Fruit fly (Drosophila melanogaster) whole organism, embryonic: ENCODE measurements around the gene CG5180.

Experiments
- Adf1 ChIP-seq: fragments of 200-800 bp; sonication (Bioruptor generic); IDR thresholded peaks from 2 replicates; pipeline ENCODE4 v1.3.6; 2022; ENCODE audit warnings: missing biosample characterization, missing genetic modification characterization
- Asciz ChIP-seq: fragments of 200-800 bp; sonication (Bioruptor generic); optimal IDR thresholded peaks from 2 replicates; lab custom pipeline; 2017; ENCODE audit warnings: missing biosample characterization, mild to moderate bottlenecking, missing genetic modification characterization, missing genetic modification reagents
- BEAF-32 ChIP-seq: fragments of 200-800 bp; sonication (Bioruptor generic); optimal IDR thresholded peaks from 3 replicates; lab custom pipeline; 2017; ENCODE audit warnings: missing biosample characterization, missing genetic modification characterization, mild to moderate bottlenecking, moderate library complexity, missing genetic modification reagents
- CG10462 ChIP-seq: fragments of 200-800 bp; sonication (Bioruptor generic); optimal IDR thresholded peaks from 2 replicates; lab custom pipeline; 2016; ENCODE audit warnings: missing biosample characterization, missing genetic modification characterization
- CG10565 ChIP-seq: fragments of 200-800 bp; sonication (Bioruptor generic); optimal IDR thresholded peaks from 3 replicates; lab custom pipeline; 2016; ENCODE audit warnings: missing biosample characterization, mild to moderate bottlenecking, missing genetic modification characterization
- CG10654 ChIP-seq: fragments of 200-800 bp; sonication (Bioruptor generic); optimal IDR thresholded peaks from 2 replicates; lab custom pipeline; 2016; ENCODE audit warnings: missing biosample characterization, missing genetic modification characterization
- CG12659 ChIP-seq: fragments of 200-800 bp; sonication (Bioruptor generic); optimal IDR thresholded peaks from 3 replicates; lab custom pipeline; 2017; ENCODE audit warnings: mild to moderate bottlenecking, missing biosample characterization, missing genetic modification reagents, missing genetic modification characterization
- CG15479 ChIP-seq: fragments of 200-800 bp; sonication (Bioruptor generic); optimal IDR thresholded peaks from 3 replicates; lab custom pipeline; 2019; ENCODE audit warnings: missing biosample characterization, mild to moderate bottlenecking, missing genetic modification characterization, moderate library complexity
- CG16813 ChIP-seq: fragments of 200-800 bp; sonication (Bioruptor generic); IDR thresholded peaks from 3 replicates; pipeline ENCODE4 v1.3.6; 2022; ENCODE audit warnings: missing biosample characterization, missing genetic modification characterization; ENCODE audit not compliant: partially characterized antibody
- CG17802 ChIP-seq: fragments of 200-800 bp; sonication (Bioruptor generic); optimal IDR thresholded peaks from 2 replicates; lab custom pipeline; 2018; ENCODE audit warnings: missing biosample characterization, mild to moderate bottlenecking, missing genetic modification characterization, moderate library complexity
- CG17829 ChIP-seq: fragments of 200-800 bp; optimal IDR thresholded peaks from 2 replicates; lab custom pipeline; 2019; ENCODE audit warnings: missing biosample characterization, mild to moderate bottlenecking, missing genetic modification characterization, moderate library complexity
- CG30020 ChIP-seq: fragments of 200-800 bp; optimal IDR thresholded peaks from 2 replicates; lab custom pipeline; 2019; ENCODE audit warnings: missing biosample characterization, mild to moderate bottlenecking, missing genetic modification characterization, moderate library complexity
- CG3163 ChIP-seq: fragments of 200-800 bp; sonication (Bioruptor generic); optimal IDR thresholded peaks from 3 replicates; lab custom pipeline; 2016; ENCODE audit warnings: missing biosample characterization, missing genetic modification characterization
- CG32532 ChIP-seq: fragments of 200-800 bp; sonication (Bioruptor generic); IDR thresholded peaks from 2 replicates; pipeline ENCODE4 v1.3.6; 2022; ENCODE audit warnings: missing biosample characterization, missing genetic modification characterization
- CG34376 ChIP-seq: fragments of 200-800 bp; sonication (Bioruptor generic); optimal IDR thresholded peaks from 2 replicates; lab custom pipeline; 2018; ENCODE audit warnings: missing biosample characterization, mild to moderate bottlenecking, missing genetic modification characterization
- CG4404 ChIP-seq: fragments of 200-800 bp; sonication (Bioruptor generic); IDR thresholded peaks from 2 replicates; pipeline ENCODE4 v1.3.6; 2022; ENCODE audit warnings: missing biosample characterization, missing genetic modification characterization
- CG4820 ChIP-seq: fragments of 200-800 bp; sonication (Bioruptor generic); optimal IDR thresholded peaks from 3 replicates; lab custom pipeline; 2016; ENCODE audit warnings: missing biosample characterization, missing genetic modification characterization
- CG6813 ChIP-seq: fragments of 200-800 bp; sonication (Bioruptor generic); optimal IDR thresholded peaks from 2 replicates; lab custom pipeline; 2017; ENCODE audit warnings: missing biosample characterization, missing genetic modification characterization, mild to moderate bottlenecking, moderate library complexity, missing genetic modification reagents
- CG7839 ChIP-seq: fragments of 200-800 bp; sonication (Bioruptor generic); optimal IDR thresholded peaks from 3 replicates; lab custom pipeline; 2018; ENCODE audit warnings: missing biosample characterization, mild to moderate bottlenecking, missing genetic modification characterization, moderate library complexity
- CG9817 ChIP-seq: fragments of 200-800 bp; sonication (Bioruptor generic); optimal IDR thresholded peaks from 2 replicates; lab custom pipeline; 2018; ENCODE audit warnings: missing biosample characterization, mild to moderate bottlenecking, missing genetic modification characterization, moderate library complexity
- CG9932 ChIP-seq: fragments of 200-800 bp; sonication (Bioruptor generic); IDR thresholded peaks from 2 replicates; pipeline ENCODE4 v1.3.6; 2022; ENCODE audit warnings: missing biosample characterization, missing genetic modification characterization
- CTCF ChIP-seq: fragments of 200-800 bp; sonication (Bioruptor generic); optimal IDR thresholded peaks from 2 replicates; lab custom pipeline; 2017; ENCODE audit warnings: missing biosample characterization, mild to moderate bottlenecking, missing genetic modification characterization, moderate library complexity
- Camta ChIP-seq: fragments of 200-800 bp; sonication (Bioruptor generic); optimal IDR thresholded peaks from 2 replicates; lab custom pipeline; 2016; ENCODE audit warnings: missing biosample characterization, missing genetic modification characterization
- Chrac-16 ChIP-seq: fragments of 200-800 bp; sonication (Bioruptor generic); optimal IDR thresholded peaks from 3 replicates; lab custom pipeline; 2016; ENCODE audit warnings: missing biosample characterization, missing genetic modification characterization
- E2f1 ChIP-seq: fragments of 200-800 bp; sonication (Bioruptor generic); IDR thresholded peaks from 2 replicates; pipeline ENCODE4 v1.3.6; 2022; ENCODE audit warnings: missing biosample characterization, missing genetic modification characterization
- E2f2 ChIP-seq: fragments of 200-800 bp; sonication (Bioruptor generic); IDR thresholded peaks from 2 replicates; pipeline ENCODE4 v1.3.6; 2022; ENCODE audit warnings: missing biosample characterization, missing genetic modification characterization
- HLHmδ ChIP-seq: fragments of 200-800 bp; sonication (Bioruptor generic); optimal IDR thresholded peaks from 2 replicates; lab custom pipeline; 2018; ENCODE audit warnings: missing biosample characterization, mild to moderate bottlenecking, missing genetic modification characterization, moderate library complexity
- MBD-R2 ChIP-seq: fragments of 200-800 bp; sonication (Bioruptor generic); IDR thresholded peaks from 2 replicates; pipeline ENCODE4 v1.3.6; 2022; ENCODE audit warnings: missing biosample characterization, missing genetic modification characterization
- Mes4 ChIP-seq: fragments of 200-800 bp; sonication (Bioruptor generic); optimal IDR thresholded peaks from 2 replicates; lab custom pipeline; 2016; ENCODE audit warnings: missing biosample characterization, missing genetic modification characterization
- Myb ChIP-seq: fragments of 200-800 bp; sonication (Bioruptor generic); optimal IDR thresholded peaks from 2 replicates; lab custom pipeline; 2016; ENCODE audit warnings: missing biosample characterization, missing genetic modification characterization
- Nf-YA ChIP-seq: fragments of 200-800 bp; sonication (Bioruptor generic); IDR thresholded peaks from 2 replicates; pipeline ENCODE4 v1.3.6; 2022; ENCODE audit warnings: missing biosample characterization, missing genetic modification characterization
- Poxn ChIP-seq: fragments of 200-800 bp; sonication (Bioruptor generic); IDR thresholded peaks from 2 replicates; pipeline ENCODE4 v1.3.6; 2022; ENCODE audit warnings: missing biosample characterization, missing genetic modification characterization
- TFAM ChIP-seq: fragments of 200-800 bp; sonication (Bioruptor generic); optimal IDR thresholded peaks from 2 replicates; lab custom pipeline; 2017; ENCODE audit warnings: missing biosample characterization, missing genetic modification characterization, inconsistent platforms
- Xbp1 ChIP-seq: fragments of 200-800 bp; sonication (Bioruptor generic); optimal IDR thresholded peaks from 3 replicates; lab custom pipeline; 2016; ENCODE audit warnings: missing biosample characterization, mild to moderate bottlenecking, missing genetic modification characterization
- abd-A ChIP-seq: fragments of 200-800 bp; sonication (Bioruptor generic); optimal IDR thresholded peaks from 3 replicates; lab custom pipeline; 2019; ENCODE audit warnings: missing biosample characterization, mild to moderate bottlenecking, missing genetic modification characterization, moderate library complexity
- br ChIP-seq: fragments of >200 bp; optimal IDR thresholded peaks from 2 replicates; lab custom pipeline; 2017
- cas ChIP-seq: fragments of 200-800 bp; sonication (Bioruptor generic); IDR thresholded peaks from 2 replicates; pipeline ENCODE4 v1.3.6; 2022; ENCODE audit warnings: missing biosample characterization, missing genetic modification characterization
- crc ChIP-seq: fragments of 200-800 bp; sonication (Bioruptor generic); optimal IDR thresholded peaks from 2 replicates; lab custom pipeline; 2016; ENCODE audit warnings: missing biosample characterization, missing genetic modification characterization
- crp ChIP-seq, 2 experiments: fragments of 200-800 bp; sonication (Bioruptor generic); optimal IDR thresholded peaks; 2 replicates in 1 of 2; 3 replicates in 1 of 2; lab custom pipeline; 2017; ENCODE audit warnings: missing biosample characterization in 2 of 2, missing genetic modification characterization in 2 of 2, mild to moderate bottlenecking in 1 of 2, moderate library complexity in 1 of 2
- cwo ChIP-seq: fragments of 200-800 bp; sonication (Bioruptor generic); optimal IDR thresholded peaks from 3 replicates; lab custom pipeline; 2017; ENCODE audit warnings: missing biosample characterization, missing genetic modification characterization, mild to moderate bottlenecking, moderate library complexity, missing genetic modification reagents
- eyg ChIP-seq: fragments of 200-800 bp; sonication (Bioruptor generic); optimal IDR thresholded peaks from 3 replicates; lab custom pipeline; 2016; ENCODE audit warnings: missing biosample characterization, missing genetic modification characterization
- gce ChIP-seq: fragments of 200-800 bp; sonication (Bioruptor generic); IDR thresholded peaks from 3 replicates; pipeline ENCODE4 v1.3.6; 2022; ENCODE audit warnings: missing biosample characterization, missing genetic modification characterization
- gcm ChIP-seq: fragments of 200-800 bp; sonication (Bioruptor generic); optimal IDR thresholded peaks from 2 replicates; lab custom pipeline; 2019; ENCODE audit warnings: missing biosample characterization, mild to moderate bottlenecking, missing genetic modification characterization, moderate library complexity
- gsb ChIP-seq: fragments of 200-800 bp; sonication (Bioruptor generic); IDR thresholded peaks from 2 replicates; pipeline ENCODE4 v1.3.6; 2022; ENCODE audit warnings: missing biosample characterization, missing genetic modification characterization
- insv ChIP-seq, 2 experiments: fragments of 200-800 bp; sonication (Bioruptor generic); optimal IDR thresholded peaks; 3 replicates each; lab custom pipeline; 2016 to 2018; ENCODE audit warnings: missing biosample characterization in 2 of 2, missing genetic modification characterization in 2 of 2
- maf-S ChIP-seq: fragments of 200-800 bp; sonication (Bioruptor generic); optimal IDR thresholded peaks from 2 replicates; lab custom pipeline; 2016; ENCODE audit warnings: missing biosample characterization, missing genetic modification characterization
- nom ChIP-seq: fragments of 200-800 bp; sonication (Bioruptor generic); optimal IDR thresholded peaks from 2 replicates; lab custom pipeline; 2017; ENCODE audit warnings: missing biosample characterization, missing genetic modification characterization, mild to moderate bottlenecking, moderate library complexity, missing genetic modification reagents
- otp ChIP-seq: fragments of 200-800 bp; sonication (Bioruptor generic); IDR thresholded peaks from 3 replicates; pipeline ENCODE4, ENCODE4 v1.3.6; 2022; ENCODE audit warnings: missing biosample characterization, missing genetic modification characterization
- pzg ChIP-seq: fragments of 200-800 bp; sonication (Bioruptor generic); optimal IDR thresholded peaks from 3 replicates; lab custom pipeline; 2018; ENCODE audit warnings: missing biosample characterization, mild to moderate bottlenecking, missing genetic modification characterization, moderate library complexity
- ro ChIP-seq: fragments of 200-800 bp; sonication (Bioruptor generic); IDR thresholded peaks from 2 replicates; pipeline ENCODE4 v1.3.6; 2022; ENCODE audit warnings: missing biosample characterization, missing genetic modification characterization
- slou ChIP-seq: fragments of 200-800 bp; sonication (Bioruptor generic); optimal IDR thresholded peaks from 3 replicates; lab custom pipeline; 2016; ENCODE audit warnings: missing biosample characterization, missing genetic modification characterization
- tup ChIP-seq: fragments of 200-800 bp; sonication (Bioruptor generic); optimal IDR thresholded peaks from 2 replicates; lab custom pipeline; 2016; ENCODE audit warnings: missing biosample characterization, mild to moderate bottlenecking, missing genetic modification characterization, moderate library complexity
- tx ChIP-seq: fragments of 200-800 bp; sonication (Bioruptor generic); optimal IDR thresholded peaks from 2 replicates; lab custom pipeline; 2016; ENCODE audit warnings: missing biosample characterization, missing genetic modification characterization

CG5180 gene

dm6 chr3R:20588480-20588785 lies 30.7 kb downstream of the CG5180 start, which contains the start of gene Srp72 (continued):
- TF ChIP-seq cwo (GFP tag; lab: Kevin White, UChicago) (peak; percentile 10), CG17829 (tag; lab: Kevin White, UChicago) (peak; percentile 52), gce (GFP tag; lab: Robert Waterston, UW) (no peak), Asciz (GFP tag; lab: Kevin White, UChicago) (no peak), MBD-R2 (GFP tag; lab: Robert Waterston, UW) (peak; percentile 19; the same call in 1 of the 2 replicates), CG4820 (GFP tag; lab: Kevin White, UChicago) (peak; percentile 17), tup (GFP tag; lab: Kevin White, UChicago) (peak; percentile 16), CG17802 (tag; lab: Kevin White, UChicago) (peak; percentile 39), Mes4 (GFP tag; lab: Kevin White, UChicago) (no peak), tx (GFP tag; lab: Kevin White, UChicago) (no peak), E2f1 (GFP tag; lab: Robert Waterston, UW) (no peak), CG10462 (peak; percentile 17), slou (GFP tag; lab: Kevin White, UChicago) (no peak), CG32532 (peak; percentile 63; the same call in 1 of the 2 replicates), CG15479 (GFP tag; lab: Kevin White, UChicago) (no peak), Chrac-16 (GFP tag; lab: Kevin White, UChicago) (peak; percentile 8), CG4404 (GFP tag; lab: Robert Waterston, UW) (no peak), Myb (GFP tag; lab: Kevin White, UChicago) (no peak), BEAF-32 (GFP tag; lab: Kevin White, UChicago) (peak; percentile 44), Nf-YA (GFP tag; lab: Robert Waterston, UW) (no peak), CG16813 (GFP tag; lab: Robert Waterston, UW) (no peak), eyg (GFP tag; lab: Kevin White, UChicago) (no peak), maf-S (GFP tag; lab: Kevin White, UChicago) (no peak), CTCF (GFP tag; lab: Kevin White, UChicago) (no peak), abd-A (tag; lab: Kevin White, UChicago) (no peak), crc (GFP tag; lab: Kevin White, UChicago) (no peak), E2f2 (GFP tag; lab: Robert Waterston, UW) (peak; percentile 59), CG12659 (peak; percentile 54), CG7839 (tag; lab: Kevin White, UChicago) (peak; percentile 49), br (lab: Kevin White, UChicago) (no peak), TFAM (GFP tag; lab: Kevin White, UChicago) (no peak), gsb (GFP tag; lab: Robert Waterston, UW) (no peak), CG30020 (tag; lab: Kevin White, UChicago) (peak; percentile 38), CG6813 (no peak), Adf1 (no peak), CG10565 (GFP tag; lab: Kevin White, UChicago) (peak; percentile 28), insv (GFP tag; optimal IDR thresholded peaks at IDR 0.05; lab: Kevin White, UChicago) (no peak), CG9932 (GFP tag; lab: Robert Waterston, UW) (peak; percentile 64), nom (GFP tag; lab: Kevin White, UChicago) (no peak), pzg (GFP tag; lab: Kevin White, UChicago) (peak; percentile 35), Camta (GFP tag; lab: Kevin White, UChicago) (no peak), CG10654 (GFP tag; lab: Kevin White, UChicago) (peak; percentile 51), gcm (no peak), ro (GFP tag; lab: Robert Waterston, UW) (no peak), CG34376 (peak; percentile 33), cas (GFP tag; lab: Robert Waterston, UW) (no peak), CG9817 (tag; lab: Kevin White, UChicago) (peak; percentile 44), otp (GFP tag; lab: Robert Waterston, UW) (no peak; the same call in 2 of the 3 replicates), CG3163 (GFP tag; lab: Kevin White, UChicago) (no peak), Xbp1 (peak; percentile 66), Poxn (GFP tag; lab: Robert Waterston, UW) (no peak), HLHmδ (GFP tag; lab: Kevin White, UChicago) (no peak), crp (GFP tag; optimal IDR thresholded peaks at IDR 0.05; lab: Kevin White, UChicago) (peak in 1 of 2 experiments; percentile 72)
